Fruit fly (Drosophila melanogaster): ENCODE measurements around the gene CG31626.
A peak's percentile ranks its signal among the peaks of the same experiment; 100 is the strongest.

The CG31626 gene

DNA sequence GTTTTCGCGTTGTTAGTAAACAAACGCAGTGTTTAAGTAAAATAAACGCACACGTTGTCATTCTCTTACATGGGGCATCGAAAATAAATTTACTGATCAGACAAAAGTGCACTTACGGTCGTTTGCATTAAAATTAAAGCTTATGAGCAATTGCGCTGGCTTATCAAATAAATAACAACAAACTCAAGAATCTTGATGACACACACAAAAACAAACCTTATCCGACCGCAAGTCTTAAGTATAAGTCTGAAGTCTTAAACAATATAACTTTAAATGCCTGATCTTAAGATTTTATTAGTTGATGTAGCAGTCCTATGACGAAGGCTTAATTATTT lies 17.7 kb downstream of the CG31626 start (continued):
- no peak for TF ChIP-seq TFAM (GFP tag; optimal IDR thresholded peaks at IDR 0.05)
- TF ChIP-seq Mrtf (GFP tag; IDR thresholded peaks at IDR 0.05) = no peak
- no peak for TF ChIP-seq oc (tag; optimal IDR thresholded peaks at IDR 0.05)
- TF ChIP-seq CG18599 (GFP tag; optimal IDR thresholded peaks at IDR 0.05) = no peak
- no peak for TF ChIP-seq CG18476 (GFP tag; optimal IDR thresholded peaks at IDR 0.05)
- no peak for TF ChIP-seq pnt (GFP tag; optimal IDR thresholded peaks at IDR 0.05)
- peak; percentile 41 for TF ChIP-seq salm (tag; optimal IDR thresholded peaks at IDR 0.05)
- no peak for TF ChIP-seq ash1 (GFP tag; optimal IDR thresholded peaks at IDR 0.05)
- no peak for TF ChIP-seq Meics (GFP tag; optimal IDR thresholded peaks at IDR 0.05)
- no peak for TF ChIP-seq gro (GFP tag; optimal IDR thresholded peaks at IDR 0.05)
- no peak for TF ChIP-seq fd102C (GFP tag; optimal IDR thresholded peaks at IDR 0.05)
- no peak for TF ChIP-seq CG31224 (GFP tag; IDR thresholded peaks at IDR 0.05)
- TF ChIP-seq dmrt99B (tag; optimal IDR thresholded peaks at IDR 0.05) = no peak
- no peak for TF ChIP-seq Trl (optimal IDR thresholded peaks at IDR 0.05)
- no peak for TF ChIP-seq Trl (GFP tag; optimal IDR thresholded peaks at IDR 0.05)
- no peak for TF ChIP-seq MTF-1 (GFP tag; optimal IDR thresholded peaks at IDR 0.05; ENCODE audit: borderline replicate concordance)
- peak; percentile 21 for TF ChIP-seq CG5180 (GFP tag; optimal IDR thresholded peaks at IDR 0.05)
- no peak for TF ChIP-seq CG9876 (GFP tag; optimal IDR thresholded peaks at IDR 0.05)
- no peak for TF ChIP-seq Nf-YB (GFP tag; optimal IDR thresholded peaks at IDR 0.05)
- TF ChIP-seq CG12236 (GFP tag; optimal IDR thresholded peaks at IDR 0.05) = no peak
- TF ChIP-seq inv (GFP tag; IDR thresholded peaks at IDR 0.05; ENCODE audit: partially characterized antibody) = no peak
- no peak for TF ChIP-seq kni (GFP tag; optimal IDR thresholded peaks at IDR 0.05)
- no peak for TF ChIP-seq CG14965 (GFP tag; optimal IDR thresholded peaks at IDR 0.05; ENCODE audit: borderline replicate concordance)
- no peak for TF ChIP-seq CG10543 (GFP tag; optimal IDR thresholded peaks at IDR 0.05)
- TF ChIP-seq luna (GFP tag; optimal IDR thresholded peaks at IDR 0.05) = no peak
- TF ChIP-seq NFAT (GFP tag; IDR thresholded peaks at IDR 0.05) = no peak
- no peak for TF ChIP-seq phol (tag; optimal IDR thresholded peaks at IDR 0.05)
- no peak for TF ChIP-seq Atf-2 (GFP tag; optimal IDR thresholded peaks at IDR 0.05)
- TF ChIP-seq shn (GFP tag; optimal IDR thresholded peaks at IDR 0.05) = no peak
- TF ChIP-seq gsb (GFP tag; IDR thresholded peaks at IDR 0.05) = no peak
- TF ChIP-seq NC2β (GFP tag; optimal IDR thresholded peaks at IDR 0.05) = no peak
- peak; percentile 38 for TF ChIP-seq CG17568 (GFP tag; optimal IDR thresholded peaks at IDR 0.05)
- TF ChIP-seq CG2678 (tag; optimal IDR thresholded peaks at IDR 0.05) = peak; percentile 26
- TF ChIP-seq CG6254 (GFP tag; optimal IDR thresholded peaks at IDR 0.05) = no peak
- TF ChIP-seq CG6683 (GFP tag; optimal IDR thresholded peaks at IDR 0.05) = no peak
- peak in 1 of 3 experiments; percentile 39 for TF ChIP-seq lola (GFP tag; optimal IDR thresholded peaks at IDR 0.05)
- TF ChIP-seq Ssrp (tag; optimal IDR thresholded peaks at IDR 0.05) = no peak
- TF ChIP-seq CG7556 (GFP tag; optimal IDR thresholded peaks at IDR 0.05) = peak; percentile 12
- TF ChIP-seq CG3407 (GFP tag; optimal IDR thresholded peaks at IDR 0.05) = no peak
- TF ChIP-seq Oaz (GFP tag; IDR thresholded peaks at IDR 0.05) = no peak
- no peak for TF ChIP-seq CG16779 (GFP tag; IDR thresholded peaks at IDR 0.05)
- no peak for TF ChIP-seq tgo (GFP tag; IDR thresholded peaks at IDR 0.05)
- TF ChIP-seq Nf-YA (GFP tag; IDR thresholded peaks at IDR 0.05) = no peak
- TF ChIP-seq CG10321 (GFP tag; IDR thresholded peaks at IDR 0.05) = no peak
- TF ChIP-seq Ravus (GFP tag; IDR thresholded peaks at IDR 0.05) = no peak
- no peak for TF ChIP-seq CG12659 (GFP tag; optimal IDR thresholded peaks at IDR 0.05)
- TF ChIP-seq CG17829 (tag; optimal IDR thresholded peaks at IDR 0.05) = no peak
- TF ChIP-seq C15 (GFP tag; IDR thresholded peaks at IDR 0.05) = no peak
- no peak for TF ChIP-seq so (GFP tag; IDR thresholded peaks at IDR 0.05)
- no peak for TF ChIP-seq CG17361 (GFP tag; IDR thresholded peaks at IDR 0.05)
- TF ChIP-seq chm (GFP tag; IDR thresholded peaks at IDR 0.05) = no peak
- TF ChIP-seq tap (tag; optimal IDR thresholded peaks at IDR 0.05) = peak; percentile 15

Measured in whole organism, embryonic.